Fruit fly (Drosophila melanogaster): ENCODE data around the gene dbr.

Gene dbr

dm6 chr2L:71457-71856 lies 5.2 kb downstream of the dbr start, which contains the start of gene galectin:
Gene galectin, plus strand, starts transcription at chr2L:71757.
- TF ChIP-seq Pif1B (GFP tag; optimal IDR thresholded peaks at IDR 0.05) (no peak), CG10348 (GFP tag; IDR thresholded peaks at IDR 0.05) (no peak), CG32121 (GFP tag; IDR thresholded peaks at IDR 0.05) (no peak), Snoo (tag; optimal IDR thresholded peaks at IDR 0.05) (no peak), gl (tag; optimal IDR thresholded peaks at IDR 0.05) (no peak), rn (GFP tag; IDR thresholded peaks at IDR 0.05) (no peak), CG8159 (tag; optimal IDR thresholded peaks at IDR 0.05) (no peak), CG12605 (GFP tag; IDR thresholded peaks at IDR 0.05) (no peak), CG13204 (GFP tag; optimal IDR thresholded peaks at IDR 0.05) (no peak), CG9948 (tag; optimal IDR thresholded peaks at IDR 0.05) (no peak), CG15710 (tag; optimal IDR thresholded peaks at IDR 0.05) (no peak), Pif1A (GFP tag; optimal IDR thresholded peaks at IDR 0.05) (no peak)

dm6 chr2L:71869-72751 lies 5.8 kb downstream of the dbr start:
- peak; percentile 56; the same call in 1 of the 3 replicates for TF ChIP-seq CG4496 (GFP tag; IDR thresholded peaks at IDR 0.05)
- TF ChIP-seq CG12605 (GFP tag; IDR thresholded peaks at IDR 0.05), result 0 out of 2 replicates have a peak, but pooled peaks have one; percentile 7
- TF ChIP-seq CG10348 (GFP tag; IDR thresholded peaks at IDR 0.05), result no peak
- TF ChIP-seq CG34367 (tag; optimal IDR thresholded peaks at IDR 0.05), result no peak
- TF ChIP-seq Ets98B (GFP tag; IDR thresholded peaks at IDR 0.05), result peak; percentile 40; the same call in 1 of the 2 replicates

- TF ChIP-seq CG13204 (GFP tag; optimal IDR thresholded peaks at IDR 0.05), result no peak
- TF ChIP-seq Pif1A (GFP tag; optimal IDR thresholded peaks at IDR 0.05), result no peak
- no peak for TF ChIP-seq CG10348 (GFP tag; IDR thresholded peaks at IDR 0.05)
- TF ChIP-seq fd96Ca (GFP tag; IDR thresholded peaks at IDR 0.05), result no peak
- no peak for TF ChIP-seq Snoo (tag; optimal IDR thresholded peaks at IDR 0.05)
- TF ChIP-seq gl (tag; optimal IDR thresholded peaks at IDR 0.05), result no peak
- TF ChIP-seq D1 (tag; optimal IDR thresholded peaks at IDR 0.05), result no peak
- TF ChIP-seq rn (GFP tag; IDR thresholded peaks at IDR 0.05), result no peak
- no peak for TF ChIP-seq CG8301 (tag; optimal IDR thresholded peaks at IDR 0.05)
- no peak for TF ChIP-seq CG15710 (tag; optimal IDR thresholded peaks at IDR 0.05)
- TF ChIP-seq CG8159 (tag; optimal IDR thresholded peaks at IDR 0.05), result no peak
- TF ChIP-seq CG9948 (tag; optimal IDR thresholded peaks at IDR 0.05), result no peak
- TF ChIP-seq CG34367 (tag; optimal IDR thresholded peaks at IDR 0.05), result no peak
- TF ChIP-seq CG14655 (GFP tag; optimal IDR thresholded peaks at IDR 0.05), result no peak
- TF ChIP-seq CG12605 (GFP tag; IDR thresholded peaks at IDR 0.05), result no peak
- no peak for TF ChIP-seq CG17806 (tag; optimal IDR thresholded peaks at IDR 0.05)
- TF ChIP-seq Pif1B (GFP tag; optimal IDR thresholded peaks at IDR 0.05), result no peak
- TF ChIP-seq Ets98B (GFP tag; IDR thresholded peaks at IDR 0.05), result no peak; the same call in 1 of the 2 replicates
Observed at dm6 chr2L:72752-73435, 6.6 kb downstream of the dbr start.

- TF ChIP-seq CG15710 (tag; optimal IDR thresholded peaks at IDR 0.05) (no peak), EcR (GFP tag; optimal IDR thresholded peaks at IDR 0.05) (peak; percentile 31)
Observed at dm6 chr2L:73760-74388, 7.6 kb downstream of the dbr start.

dm6 chr2L:76048-76447 lies 9.8 kb downstream of the dbr start, which contains the start of gene CG11374:
Gene CG11374, plus strand, starts transcription at chr2L:76348.
- TF ChIP-seq CG8301 (tag; optimal IDR thresholded peaks at IDR 0.05), result no peak
- TF ChIP-seq CG17806 (tag; optimal IDR thresholded peaks at IDR 0.05), result no peak
- no peak for TF ChIP-seq fd96Ca (GFP tag; IDR thresholded peaks at IDR 0.05)
- TF ChIP-seq CG13204 (GFP tag; optimal IDR thresholded peaks at IDR 0.05), result no peak
- TF ChIP-seq Ets98B (GFP tag; IDR thresholded peaks at IDR 0.05), result no peak
- TF ChIP-seq CG4496 (GFP tag; IDR thresholded peaks at IDR 0.05), result no peak
- TF ChIP-seq CG32121 (GFP tag; IDR thresholded peaks at IDR 0.05), result no peak
- no peak for TF ChIP-seq CG10348 (GFP tag; IDR thresholded peaks at IDR 0.05)
- TF ChIP-seq gl (tag; optimal IDR thresholded peaks at IDR 0.05), result no peak
- TF ChIP-seq CG12605 (GFP tag; IDR thresholded peaks at IDR 0.05), result no peak
- TF ChIP-seq EcR (GFP tag; optimal IDR thresholded peaks at IDR 0.05), result no peak
- no peak for TF ChIP-seq CG15710 (tag; optimal IDR thresholded peaks at IDR 0.05)
- no peak for TF ChIP-seq CG34367 (tag; optimal IDR thresholded peaks at IDR 0.05)
- no peak for TF ChIP-seq D1 (tag; optimal IDR thresholded peaks at IDR 0.05)
- TF ChIP-seq Pif1A (GFP tag; optimal IDR thresholded peaks at IDR 0.05), result no peak
- TF ChIP-seq CG14655 (GFP tag; optimal IDR thresholded peaks at IDR 0.05), result no peak
- TF ChIP-seq Pif1B (GFP tag; optimal IDR thresholded peaks at IDR 0.05), result no peak
- TF ChIP-seq CG9948 (tag; optimal IDR thresholded peaks at IDR 0.05), result no peak

- TF ChIP-seq Snoo (tag; optimal IDR thresholded peaks at IDR 0.05) (no peak), CG9948 (tag; optimal IDR thresholded peaks at IDR 0.05) (no peak), CG12605 (GFP tag; IDR thresholded peaks at IDR 0.05) (no peak), CG8159 (tag; optimal IDR thresholded peaks at IDR 0.05) (no peak), Pif1B (GFP tag; optimal IDR thresholded peaks at IDR 0.05) (no peak), CG14655 (GFP tag; optimal IDR thresholded peaks at IDR 0.05) (no peak), D1 (tag; optimal IDR thresholded peaks at IDR 0.05) (no peak), fd96Ca (GFP tag; IDR thresholded peaks at IDR 0.05) (no peak), gl (tag; optimal IDR thresholded peaks at IDR 0.05) (no peak), CG8301 (tag; optimal IDR thresholded peaks at IDR 0.05) (no peak), Ets98B (GFP tag; IDR thresholded peaks at IDR 0.05) (no peak)
Observed at dm6 chr2L:78828-79227, 12.5 kb downstream of the dbr start.

Measured in whole organism, pupa.